Fruit fly (Drosophila melanogaster): ENCODE data around the gene Raf.

Raf gene

dm6 chrX:2301613-2302522 is 6.6 kb downstream of the Raf start (continued):
- TF ChIP-seq HLHmδ (GFP tag; optimal IDR thresholded peaks at IDR 0.05) (no peak), CG4424 (GFP tag; optimal IDR thresholded peaks at IDR 0.05) (peak; percentile 79), Optix (GFP tag; IDR thresholded peaks at IDR 0.05) (peak; percentile 78; the same call in 2 of the 3 replicates), Trl (optimal IDR thresholded peaks at IDR 0.05) (no peak), Trl (GFP tag; optimal IDR thresholded peaks at IDR 0.05) (peak; percentile 86), NFAT (GFP tag; IDR thresholded peaks at IDR 0.05) (peak; percentile 60; the same call in 1 of the 2 replicates), sc (optimal IDR thresholded peaks at IDR 0.05) (no peak), sc (GFP tag; optimal IDR thresholded peaks at IDR 0.05) (peak; percentile 69), mld (GFP tag; IDR thresholded peaks at IDR 0.05; ENCODE audit: partially characterized antibody) (no peak), bsh (GFP tag; optimal IDR thresholded peaks at IDR 0.05) (peak; percentile 34 to 88), Sry-β (GFP tag; optimal IDR thresholded peaks at IDR 0.05) (no peak), CG8944 (GFP tag; optimal IDR thresholded peaks at IDR 0.05) (peak; percentile 81), tx (GFP tag; optimal IDR thresholded peaks at IDR 0.05) (peak; percentile 79), D19B (GFP tag; optimal IDR thresholded peaks at IDR 0.05) (peak; percentile 61), lab (GFP tag; optimal IDR thresholded peaks at IDR 0.05) (peak; percentile 85), Hmr (GFP tag; optimal IDR thresholded peaks at IDR 0.05) (peak; percentile 79), Atf-2 (GFP tag; optimal IDR thresholded peaks at IDR 0.05) (peak; percentile 57), E2f1 (GFP tag; IDR thresholded peaks at IDR 0.05) (peak; percentile 79), seq (GFP tag; IDR thresholded peaks at IDR 0.05) (peak; percentile 87), CG13624 (GFP tag; optimal IDR thresholded peaks at IDR 0.05) (peak; percentile 81), disco-r (GFP tag; optimal IDR thresholded peaks at IDR 0.05) (peak; percentile 70), pb (GFP tag; optimal IDR thresholded peaks at IDR 0.05) (peak; percentile 82), schlank (tag; optimal IDR thresholded peaks at IDR 0.05) (peak; percentile 60), Pdp1 (GFP tag; optimal IDR thresholded peaks at IDR 0.05) (peak; percentile 52 to 81), btn (GFP tag; optimal IDR thresholded peaks at IDR 0.05) (peak; percentile 50), oc (tag; optimal IDR thresholded peaks at IDR 0.05) (peak; percentile 76), Bgb (GFP tag; IDR thresholded peaks at IDR 0.05; ENCODE audit: partially characterized antibody) (no peak), MBD-R2 (GFP tag; IDR thresholded peaks at IDR 0.05) (peak; percentile 43; the same call in 1 of the 2 replicates), scrt (GFP tag; optimal IDR thresholded peaks at IDR 0.05) (peak; percentile 60), tio (GFP tag; optimal IDR thresholded peaks at IDR 0.05) (peak; percentile 81), CG17829 (tag; optimal IDR thresholded peaks at IDR 0.05) (peak; percentile 84), CG3726 (GFP tag; IDR thresholded peaks at IDR 0.05) (peak; percentile 78), CG8388 (GFP tag; optimal IDR thresholded peaks at IDR 0.05) (peak; percentile 82), CG17359 (tag; optimal IDR thresholded peaks at IDR 0.05) (peak; percentile 82), CG8281 (tag; optimal IDR thresholded peaks at IDR 0.05) (peak; percentile 46), CG17385 (GFP tag; optimal IDR thresholded peaks at IDR 0.05) (peak; percentile 81), CG13296 (GFP tag; optimal IDR thresholded peaks at IDR 0.05) (peak; percentile 79), Ssrp (tag; optimal IDR thresholded peaks at IDR 0.05) (peak; percentile 83), CG10462 (GFP tag; optimal IDR thresholded peaks at IDR 0.05) (peak; percentile 34), CG1529 (GFP tag; optimal IDR thresholded peaks at IDR 0.05) (peak; percentile 80), ab (GFP tag; optimal IDR thresholded peaks at IDR 0.05) (peak; percentile 51), CG2712 (tag; optimal IDR thresholded peaks at IDR 0.05) (peak; percentile 84), CG12104 (GFP tag; optimal IDR thresholded peaks at IDR 0.05) (peak; percentile 65), Hr78 (GFP tag; optimal IDR thresholded peaks at IDR 0.05) (peak in 1 of 2 experiments; percentile 56), CG7372 (GFP tag; IDR thresholded peaks at IDR 0.05) (peak; percentile 75), CG34422 (GFP tag; IDR thresholded peaks at IDR 0.05) (peak; percentile 84), Adf1 (GFP tag; IDR thresholded peaks at IDR 0.05) (0 out of 2 replicates have a peak, but pooled peaks have one; percentile 60), amos (GFP tag; IDR thresholded peaks at IDR 0.05; ENCODE audit: partially characterized antibody) (no peak)
